In the genomic region with DNA sequence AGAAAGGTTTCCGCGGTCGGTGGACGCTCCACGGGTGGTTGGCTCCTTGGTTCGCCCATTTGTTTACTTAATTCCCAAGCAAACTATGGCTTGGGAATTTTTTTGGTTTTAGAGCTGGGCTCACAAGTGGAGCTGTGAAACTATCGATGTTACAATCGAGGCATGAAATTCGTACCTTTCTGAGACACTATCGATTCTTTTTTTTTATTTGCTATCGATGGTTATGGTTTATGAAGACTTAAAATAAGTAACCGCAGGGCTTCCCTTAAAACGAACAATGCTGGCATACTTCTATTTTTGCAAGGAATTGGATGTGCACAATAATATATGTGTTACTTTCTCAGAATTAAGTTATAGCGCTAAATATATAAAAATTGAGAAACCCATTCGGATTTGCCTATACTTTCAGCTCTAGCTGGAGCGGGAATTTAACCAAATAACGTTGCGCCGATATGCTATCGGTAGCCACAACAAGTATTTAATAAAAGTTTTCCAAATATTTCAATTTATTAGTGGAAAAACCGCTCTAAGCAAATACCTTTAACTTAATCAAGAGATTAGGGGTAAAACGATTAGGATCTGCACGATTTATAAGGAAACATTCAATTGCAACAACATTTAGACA, we compare ENCODE assay signal across 3 fruit fly cellular contexts.
A peak's percentile ranks its signal among the peaks of the same experiment; 100 is the strongest.
TF ChIP-seq lines count a peak whose summit lies in the region.

A gene (minus strand): TSS at position 147 of the 625 bp plus-strand sequence.

- no peak for TF ChIP-seq CTCF in whole organism, embryonic (GFP tag; optimal IDR thresholded peaks at IDR 0.05; lab: Kevin White, UChicago)

TF ChIP-seq in whole organism, embryonic, 481 proteins besides CTCF, POLR2A, EP300 and RAD21 (continues in another document):
- TF ChIP-seq Fer3 (tag; optimal IDR thresholded peaks at IDR 0.05; lab: Kevin White, UChicago) (no peak), luna (GFP tag; optimal IDR thresholded peaks at IDR 0.05; lab: Kevin White, UChicago) (no peak), CG7963 (GFP tag; IDR thresholded peaks at IDR 0.05; lab: Robert Waterston, UW; ENCODE audit: partially characterized antibody) (peak; percentile 63; the same call in 2 of the 3 replicates), CG7372 (GFP tag; IDR thresholded peaks at IDR 0.05; lab: Robert Waterston, UW) (no peak), CG7357 (GFP tag; IDR thresholded peaks at IDR 0.05; lab: Robert Waterston, UW) (no peak), sisA (GFP tag; IDR thresholded peaks at IDR 0.05; lab: Robert Waterston, UW) (no peak), corto (GFP tag; optimal IDR thresholded peaks at IDR 0.05; lab: Kevin White, UChicago) (no peak), Abd-B (GFP tag; optimal IDR thresholded peaks at IDR 0.05; lab: Kevin White, UChicago) (no peak), CG34376 (GFP tag; optimal IDR thresholded peaks at IDR 0.05; lab: Kevin White, UChicago) (no peak), CG12659 (GFP tag; optimal IDR thresholded peaks at IDR 0.05; lab: Kevin White, UChicago) (no peak), Eip74EF (GFP tag; optimal IDR thresholded peaks at IDR 0.05; lab: Kevin White, UChicago) (no peak), zf30C (GFP tag; optimal IDR thresholded peaks at IDR 0.05; lab: Kevin White, UChicago) (no peak), Dfd (GFP tag; optimal IDR thresholded peaks at IDR 0.05; lab: Kevin White, UChicago) (no peak), pnt (GFP tag; optimal IDR thresholded peaks at IDR 0.05; lab: Kevin White, UChicago) (no peak), CG32532 (GFP tag; IDR thresholded peaks at IDR 0.05; lab: Robert Waterston, UW) (no peak), pho (GFP tag; optimal IDR thresholded peaks at IDR 0.05; lab: Kevin White, UChicago) (no peak), NK7.1 (GFP tag; optimal IDR thresholded peaks at IDR 0.05; lab: Kevin White, UChicago) (no peak), sug (tag; optimal IDR thresholded peaks at IDR 0.05; lab: Kevin White, UChicago) (no peak), oc (tag; optimal IDR thresholded peaks at IDR 0.05; lab: Kevin White, UChicago) (no peak), odd (GFP tag; optimal IDR thresholded peaks at IDR 0.05; lab: Kevin White, UChicago) (no peak), sqz (GFP tag; optimal IDR thresholded peaks at IDR 0.05; lab: Kevin White, UChicago) (peak; percentile 19), bowl (GFP tag; IDR thresholded peaks at IDR 0.05; lab: Robert Waterston, UW) (no peak), Drgx (GFP tag; IDR thresholded peaks at IDR 0.05; lab: Robert Waterston, UW) (no peak), gcm (GFP tag; optimal IDR thresholded peaks at IDR 0.05; lab: Kevin White, UChicago) (no peak), unpg (GFP tag; optimal IDR thresholded peaks at IDR 0.05; lab: Kevin White, UChicago) (no peak), MTF-1 (GFP tag; optimal IDR thresholded peaks at IDR 0.05; lab: Kevin White, UChicago; ENCODE audit: borderline replicate concordance) (no peak), CG8290 (GFP tag; optimal IDR thresholded peaks at IDR 0.05; lab: Kevin White, UChicago) (no peak), CG8290 (tag; optimal IDR thresholded peaks at IDR 0.05; lab: Kevin White, UChicago) (no peak), GATAe (GFP tag; conservative IDR thresholded peaks at IDR 0.05; lab: Robert Waterston, UW) (no peak)

TF ChIP-seq in whole organism, prepupa, 60 proteins besides CTCF, POLR2A, EP300 and RAD21:
- TF ChIP-seq pdm3 (GFP tag; optimal IDR thresholded peaks at IDR 0.05; lab: Kevin White, UChicago), result no peak
- peak; percentile 56 for TF ChIP-seq svp (GFP tag; lab: Kevin White, UChicago)
- peak; percentile 2 for TF ChIP-seq fkh (GFP tag; optimal IDR thresholded peaks at IDR 0.05; lab: Kevin White, UChicago)
- no peak for TF ChIP-seq Ets96B (tag; optimal IDR thresholded peaks at IDR 0.05; lab: Kevin White, UChicago)
- no peak for TF ChIP-seq CG10631 (GFP tag; optimal IDR thresholded peaks at IDR 0.05; lab: Kevin White, UChicago)
- no peak for TF ChIP-seq esn (GFP tag; optimal IDR thresholded peaks at IDR 0.05; lab: Kevin White, UChicago)
- TF ChIP-seq spab (GFP tag; optimal IDR thresholded peaks at IDR 0.05; lab: Kevin White, UChicago), result no peak

TF ChIP-seq in whole organism, wandering third instar larva, 38 proteins besides CTCF, POLR2A, EP300 and RAD21:
- TF ChIP-seq psq (GFP tag; optimal IDR thresholded peaks at IDR 0.05; lab: Kevin White, UChicago), result no peak
- no peak for TF ChIP-seq CrebA (GFP tag; optimal IDR thresholded peaks at IDR 0.05; lab: Kevin White, UChicago; ENCODE audit: borderline replicate concordance)
- peak; percentile 30 for TF ChIP-seq woc (GFP tag; optimal IDR thresholded peaks at IDR 0.05; lab: Kevin White, UChicago)
- peak; percentile 2 for TF ChIP-seq HLH106 (tag; optimal IDR thresholded peaks at IDR 0.05; lab: Kevin White, UChicago)
- no peak for TF ChIP-seq Rel (GFP tag; optimal IDR thresholded peaks at IDR 0.05; lab: Kevin White, UChicago)
- TF ChIP-seq Rel (tag; optimal IDR thresholded peaks at IDR 0.05; lab: Kevin White, UChicago), result peak; percentile 32
- no peak for TF ChIP-seq dmrt93B (GFP tag; optimal IDR thresholded peaks at IDR 0.05; lab: Kevin White, UChicago)
- no peak for TF ChIP-seq usp (GFP tag; optimal IDR thresholded peaks at IDR 0.05; lab: Kevin White, UChicago)
